Fruit fly (Drosophila melanogaster): ENCODE results near the gene CG14518.

CG14518 gene

dm6 chr3R:29074001-29074609 lies 49.3 kb downstream of the CG14518 start:
- TF ChIP-seq CG16863 (GFP tag; optimal IDR thresholded peaks at IDR 0.05) (no peak), slp2 (GFP tag; optimal IDR thresholded peaks at IDR 0.05) (no peak), CHES-1-like (GFP tag; optimal IDR thresholded peaks at IDR 0.05) (no peak), crp (GFP tag; optimal IDR thresholded peaks at IDR 0.05) (no peak), CG8478 (optimal IDR thresholded peaks at IDR 0.05) (no peak), Dref (GFP tag; IDR thresholded peaks at IDR 0.05) (no peak), Ssrp (tag; optimal IDR thresholded peaks at IDR 0.05) (no peak), Sox102F (GFP tag; optimal IDR thresholded peaks at IDR 0.05) (no peak), Max (GFP tag; optimal IDR thresholded peaks at IDR 0.05) (no peak), ewg (GFP tag; optimal IDR thresholded peaks at IDR 0.05) (no peak), HHEX (GFP tag; optimal IDR thresholded peaks at IDR 0.05) (peak; percentile 15), CG30431 (GFP tag; optimal IDR thresholded peaks at IDR 0.05) (no peak), CG7987 (GFP tag; optimal IDR thresholded peaks at IDR 0.05) (no peak), CG7928 (GFP tag; optimal IDR thresholded peaks at IDR 0.05) (no peak), CG13287 (GFP tag; IDR thresholded peaks at IDR 0.05; ENCODE audit: partially characterized antibody) (no peak), danr (GFP tag; IDR thresholded peaks at IDR 0.05) (no peak), crol (GFP tag; IDR thresholded peaks at IDR 0.05) (peak; percentile 75), run (tag; optimal IDR thresholded peaks at IDR 0.05) (no peak), cg (GFP tag; optimal IDR thresholded peaks at IDR 0.05) (peak; percentile 91), Hr39 (optimal IDR thresholded peaks at IDR 0.05) (no peak), CG15011 (GFP tag; optimal IDR thresholded peaks at IDR 0.05) (no peak), BEAF-32 (GFP tag; optimal IDR thresholded peaks at IDR 0.05) (no peak), ind (GFP tag; optimal IDR thresholded peaks at IDR 0.05) (no peak), CG11456 (GFP tag; IDR thresholded peaks at IDR 0.05) (no peak), dati (GFP tag; IDR thresholded peaks at IDR 0.05) (no peak), CG31365 (tag; optimal IDR thresholded peaks at IDR 0.05) (no peak), chinmo (GFP tag; IDR thresholded peaks at IDR 0.05; ENCODE audit: partially characterized antibody) (peak; percentile 79; the same call in 2 of the 4 replicates), CG9215 (GFP tag; IDR thresholded peaks at IDR 0.05) (no peak), Dad (GFP tag; optimal IDR thresholded peaks at IDR 0.05) (no peak), unpg (GFP tag; optimal IDR thresholded peaks at IDR 0.05) (no peak), wor (GFP tag; IDR thresholded peaks at IDR 0.05) (no peak), NfI (GFP tag; optimal IDR thresholded peaks at IDR 0.05) (no peak), zf30C (GFP tag; optimal IDR thresholded peaks at IDR 0.05) (no peak), CG42726 (GFP tag; IDR thresholded peaks at IDR 0.05; ENCODE audit: partially characterized antibody) (no peak), Mad (GFP tag; optimal IDR thresholded peaks at IDR 0.05) (no peak), CG2129 (GFP tag; IDR thresholded peaks at IDR 0.05; ENCODE audit: partially characterized antibody) (no peak), CG12104 (GFP tag; optimal IDR thresholded peaks at IDR 0.05) (no peak), dm (GFP tag; optimal IDR thresholded peaks at IDR 0.05) (no peak), Oaz (GFP tag; IDR thresholded peaks at IDR 0.05) (no peak), fd96Cb (tag; optimal IDR thresholded peaks at IDR 0.05) (no peak), nau (GFP tag; optimal IDR thresholded peaks at IDR 0.05) (peak; percentile 4), CG3065 (GFP tag; optimal IDR thresholded peaks at IDR 0.05) (no peak), Dfd (GFP tag; optimal IDR thresholded peaks at IDR 0.05) (no peak), croc (GFP tag; conservative IDR thresholded peaks at IDR 0.05) (no peak), mirr (GFP tag; optimal IDR thresholded peaks at IDR 0.05) (peak; percentile 61), Pdp1 (GFP tag; optimal IDR thresholded peaks at IDR 0.05) (peak in 1 of 2 experiments; percentile 76), Nf-YB (GFP tag; optimal IDR thresholded peaks at IDR 0.05) (peak; percentile 23), ci (GFP tag; IDR thresholded peaks at IDR 0.05) (peak; percentile 64), esg (GFP tag; conservative IDR thresholded peaks at IDR 0.05) (no peak), CG34224 (GFP tag; IDR thresholded peaks at IDR 0.05; ENCODE audit: partially characterized antibody) (no peak), onecut (GFP tag; IDR thresholded peaks at IDR 0.05) (no peak)

Measured in whole organism, embryonic.